Fruit fly (Drosophila melanogaster) whole organism, embryonic: Measurements from ENCODE around the gene CG3348.

ENCODE experiments used
- CG10209 ChIP-seq: fragments of 200-800 bp; sonication (Bioruptor generic); optimal IDR thresholded peaks from 3 replicates; lab custom pipeline; 2017; ENCODE audit warnings: missing biosample characterization, mild to moderate bottlenecking, missing genetic modification characterization, missing genetic modification reagents
- CG10321 ChIP-seq: fragments of 200-800 bp; sonication (Bioruptor generic); IDR thresholded peaks from 2 replicates; pipeline ENCODE4 v1.3.6; 2022; ENCODE audit warnings: missing biosample characterization, missing genetic modification characterization
- CG10565 ChIP-seq: fragments of 200-800 bp; sonication (Bioruptor generic); optimal IDR thresholded peaks from 3 replicates; lab custom pipeline; 2016; ENCODE audit warnings: missing biosample characterization, mild to moderate bottlenecking, missing genetic modification characterization
- CG10979 ChIP-seq: fragments of 200-800 bp; sonication (Bioruptor generic); optimal IDR thresholded peaks from 2 replicates; lab custom pipeline; 2018; ENCODE audit warnings: missing biosample characterization, mild to moderate bottlenecking, missing genetic modification characterization, moderate library complexity
- CG13424 ChIP-seq: fragments of 200-800 bp; sonication (Bioruptor generic); optimal IDR thresholded peaks from 2 replicates; lab custom pipeline; 2019; ENCODE audit warnings: missing biosample characterization, mild to moderate bottlenecking, missing genetic modification characterization, moderate library complexity
- CG13624 ChIP-seq: fragments of 200-800 bp; sonication (Bioruptor generic); optimal IDR thresholded peaks from 2 replicates; lab custom pipeline; 2016; ENCODE audit warnings: missing biosample characterization, missing genetic modification characterization
- CG13894 ChIP-seq: fragments of 200-800 bp; sonication (Bioruptor generic); optimal IDR thresholded peaks from 3 replicates; lab custom pipeline; 2018; ENCODE audit warnings: missing biosample characterization, mild to moderate bottlenecking, missing genetic modification characterization, moderate library complexity
- CG15011 ChIP-seq: fragments of 200-800 bp; sonication (Bioruptor generic); optimal IDR thresholded peaks from 3 replicates; lab custom pipeline; 2018; ENCODE audit warnings: missing biosample characterization, mild to moderate bottlenecking, missing genetic modification characterization
- CG15601 ChIP-seq: fragments of 200-800 bp; sonication (Bioruptor generic); optimal IDR thresholded peaks from 3 replicates; lab custom pipeline; 2019; ENCODE audit warnings: missing biosample characterization, mild to moderate bottlenecking, missing genetic modification characterization, moderate library complexity
- CG17186 ChIP-seq: fragments of 200-800 bp; sonication (Bioruptor generic); optimal IDR thresholded peaks from 3 replicates; lab custom pipeline; 2017; ENCODE audit warnings: missing biosample characterization, missing genetic modification reagents, missing genetic modification characterization
- CG18262 ChIP-seq: fragments of 200-800 bp; optimal IDR thresholded peaks from 3 replicates; lab custom pipeline; 2019; ENCODE audit warnings: missing biosample characterization, mild to moderate bottlenecking, missing genetic modification characterization, moderate library complexity
- CG30431 ChIP-seq: fragments of 200-800 bp; sonication (Bioruptor generic); optimal IDR thresholded peaks from 2 replicates; lab custom pipeline; 2017; ENCODE audit warnings: missing biosample characterization, missing genetic modification characterization
- CG31365 ChIP-seq: fragments of 200-800 bp; sonication (Bioruptor generic); optimal IDR thresholded peaks from 2 replicates; lab custom pipeline; 2018; ENCODE audit warnings: missing biosample characterization, mild to moderate bottlenecking, missing genetic modification characterization
- CG4328 ChIP-seq: fragments of 200-800 bp; sonication (Bioruptor generic); optimal IDR thresholded peaks from 3 replicates; lab custom pipeline; 2017; ENCODE audit warnings: missing biosample characterization, missing genetic modification reagents, missing genetic modification characterization
- CG5180 ChIP-seq: fragments of 200-800 bp; sonication (Bioruptor generic); optimal IDR thresholded peaks from 3 replicates; lab custom pipeline; 2017; ENCODE audit warnings: missing biosample characterization, missing genetic modification characterization, mild to moderate bottlenecking, moderate library complexity, missing genetic modification reagents
- CG5953 ChIP-seq: fragments of 200-800 bp; sonication (Bioruptor generic); IDR thresholded peaks from 2 replicates; pipeline ENCODE4 v1.3.6; 2022; ENCODE audit warnings: missing biosample characterization, missing genetic modification characterization
- CG6272 ChIP-seq: fragments of 200-800 bp; sonication (Bioruptor generic); IDR thresholded peaks from 2 replicates; pipeline ENCODE4 v1.3.6; 2022; ENCODE audit warnings: missing biosample characterization, missing genetic modification characterization
- CG7372 ChIP-seq: fragments of 200-800 bp; sonication (Bioruptor generic); IDR thresholded peaks from 2 replicates; pipeline ENCODE4 v1.3.6; 2022; ENCODE audit warnings: missing biosample characterization, missing genetic modification characterization
- CG8089 ChIP-seq: fragments of 200-800 bp; sonication (Bioruptor generic); optimal IDR thresholded peaks from 3 replicates; lab custom pipeline; 2016; ENCODE audit warnings: missing biosample characterization, missing genetic modification characterization
- CG9609 ChIP-seq: fragments of 200-800 bp; sonication (Bioruptor generic); optimal IDR thresholded peaks from 3 replicates; lab custom pipeline; 2016; ENCODE audit warnings: missing biosample characterization, missing genetic modification characterization
- CG9727 ChIP-seq: fragments of 200-800 bp; sonication (Bioruptor generic); optimal IDR thresholded peaks from 3 replicates; lab custom pipeline; 2017; ENCODE audit warnings: missing biosample characterization, mild to moderate bottlenecking, missing genetic modification characterization
- Dek ChIP-seq: fragments of 200-800 bp; sonication (Bioruptor generic); optimal IDR thresholded peaks from 3 replicates; lab custom pipeline; 2019; ENCODE audit warnings: missing biosample characterization, mild to moderate bottlenecking, missing genetic modification characterization, moderate library complexity
- Dll ChIP-seq: fragments of 200-800 bp; sonication (Bioruptor generic); IDR thresholded peaks from 4 replicates; pipeline ENCODE4 v1.3.6; 2022; ENCODE audit warnings: missing biosample characterization, missing genetic modification characterization; ENCODE audit not compliant: partially characterized antibody
- Elba2 ChIP-seq: fragments of 200-800 bp; sonication (Bioruptor generic); optimal IDR thresholded peaks from 3 replicates; lab custom pipeline; 2016; ENCODE audit warnings: missing biosample characterization, missing genetic modification characterization
- HLH4C ChIP-seq: fragments of 200-800 bp; sonication (Bioruptor generic); IDR thresholded peaks from 3 replicates; pipeline ENCODE4 v1.3.6; 2022; ENCODE audit warnings: missing biosample characterization, missing genetic modification characterization; ENCODE audit not compliant: partially characterized antibody
- HLHmδ ChIP-seq: fragments of 200-800 bp; sonication (Bioruptor generic); optimal IDR thresholded peaks from 2 replicates; lab custom pipeline; 2018; ENCODE audit warnings: missing biosample characterization, mild to moderate bottlenecking, missing genetic modification characterization, moderate library complexity
- NFAT ChIP-seq: fragments of 200-800 bp; sonication (Bioruptor generic); IDR thresholded peaks from 2 replicates; pipeline ENCODE4 v1.3.6; 2022; ENCODE audit warnings: missing biosample characterization, missing genetic modification characterization
- NK7.1 ChIP-seq: fragments of 200-800 bp; sonication (Bioruptor generic); optimal IDR thresholded peaks from 3 replicates; lab custom pipeline; 2016; ENCODE audit warnings: missing biosample characterization, missing genetic modification characterization
- Neu2 ChIP-seq: fragments of 200-800 bp; sonication (Bioruptor generic); optimal IDR thresholded peaks from 3 replicates; lab custom pipeline; 2016; ENCODE audit warnings: missing biosample characterization, missing genetic modification characterization, borderline replicate concordance
- Ptx1 ChIP-seq: fragments of 200-800 bp; sonication (Bioruptor generic); IDR thresholded peaks from 2 replicates; pipeline ENCODE4 v1.3.6; 2022; ENCODE audit warnings: missing biosample characterization, missing genetic modification characterization
- bowl ChIP-seq: fragments of 200-800 bp; sonication (Bioruptor generic); IDR thresholded peaks from 2 replicates; pipeline ENCODE4 v1.3.6; 2022; ENCODE audit warnings: missing biosample characterization, missing genetic modification characterization
- cg ChIP-seq: fragments of 200-800 bp; sonication (Bioruptor generic); optimal IDR thresholded peaks from 3 replicates; lab custom pipeline; 2019; ENCODE audit warnings: missing biosample characterization, mild to moderate bottlenecking, missing genetic modification characterization, moderate library complexity
- dimm ChIP-seq: fragments of 200-800 bp; sonication (Bioruptor generic); IDR thresholded peaks from 2 replicates; pipeline ENCODE4 v1.3.6; 2022; ENCODE audit warnings: missing biosample characterization, missing genetic modification characterization
- fd102C ChIP-seq: fragments of 200-800 bp; sonication (Bioruptor generic); optimal IDR thresholded peaks from 2 replicates; lab custom pipeline; 2018; ENCODE audit warnings: missing biosample characterization, mild to moderate bottlenecking, missing genetic modification characterization, moderate library complexity
- fu2 ChIP-seq: fragments of 200-800 bp; sonication (Bioruptor generic); optimal IDR thresholded peaks from 2 replicates; lab custom pipeline; 2016; ENCODE audit warnings: missing biosample characterization, missing genetic modification characterization
- gcm2 ChIP-seq: fragments of 200-800 bp; sonication (Bioruptor generic); optimal IDR thresholded peaks from 2 replicates; lab custom pipeline; 2016; ENCODE audit warnings: missing biosample characterization, missing genetic modification characterization
- hth ChIP-seq: fragments of >200 bp; optimal IDR thresholded peaks from 2 replicates; lab custom pipeline; 2017; ENCODE audit warnings: inconsistent platforms
- mirr ChIP-seq: fragments of 200-800 bp; sonication (Bioruptor generic); optimal IDR thresholded peaks from 3 replicates; lab custom pipeline; 2018; ENCODE audit warnings: missing biosample characterization, mild to moderate bottlenecking, missing genetic modification characterization
- odd ChIP-seq: fragments of 200-800 bp; sonication (Bioruptor generic); optimal IDR thresholded peaks from 2 replicates; lab custom pipeline; 2017; ENCODE audit warnings: missing biosample characterization, mild to moderate bottlenecking, missing genetic modification characterization
- p53 ChIP-seq: fragments of 200-800 bp; sonication (Bioruptor generic); optimal IDR thresholded peaks from 2 replicates; lab custom pipeline; 2016; ENCODE audit warnings: missing biosample characterization, missing genetic modification characterization
- pnt ChIP-seq: fragments of 200-800 bp; sonication (Bioruptor generic); optimal IDR thresholded peaks from 3 replicates; lab custom pipeline; 2016; ENCODE audit warnings: missing biosample characterization, missing genetic modification characterization
- pum ChIP-seq: fragments of 200-800 bp; sonication (Bioruptor generic); optimal IDR thresholded peaks from 2 replicates; lab custom pipeline; 2016; ENCODE audit warnings: missing biosample characterization, missing genetic modification characterization
- ro ChIP-seq: fragments of 200-800 bp; sonication (Bioruptor generic); IDR thresholded peaks from 2 replicates; pipeline ENCODE4 v1.3.6; 2022; ENCODE audit warnings: missing biosample characterization, missing genetic modification characterization
- sima ChIP-seq: fragments of 200-800 bp; sonication (Bioruptor generic); optimal IDR thresholded peaks from 2 replicates; lab custom pipeline; 2016; ENCODE audit warnings: missing biosample characterization, missing genetic modification characterization
- ssp ChIP-seq: fragments of 200-800 bp; sonication (Bioruptor generic); IDR thresholded peaks from 2 replicates; pipeline ENCODE4 v1.3.6; 2022; ENCODE audit warnings: missing biosample characterization, missing genetic modification characterization
- stwl ChIP-seq: fragments of 200-800 bp; sonication (Bioruptor generic); optimal IDR thresholded peaks from 3 replicates; lab custom pipeline; 2018; ENCODE audit warnings: missing biosample characterization, mild to moderate bottlenecking, missing genetic modification characterization, moderate library complexity
- trem ChIP-seq: fragments of 200-800 bp; optimal IDR thresholded peaks from 3 replicates; lab custom pipeline; 2019; ENCODE audit warnings: missing biosample characterization, mild to moderate bottlenecking, missing genetic modification characterization, moderate library complexity
- unc-4 ChIP-seq: fragments of 200-800 bp; sonication (Bioruptor generic); IDR thresholded peaks from 2 replicates; pipeline ENCODE4 v1.3.6; 2022; ENCODE audit warnings: missing biosample characterization, missing genetic modification characterization; ENCODE audit not compliant: partially characterized antibody

The CG3348 gene

dm6 chr3R:27288202-27289135 is 3.5 kb downstream of the CG3348 start, which contains the start of the genes bigmax and Hmu (continued):
- TF ChIP-seq CG31365 (tag; lab: Kevin White, UChicago) (peak; percentile 11), p53 (peak; percentile 60), CG30431 (GFP tag; lab: Kevin White, UChicago) (peak; percentile 65), Dek (tag; lab: Kevin White, UChicago) (peak; percentile 78), CG9609 (GFP tag; lab: Kevin White, UChicago) (peak; percentile 85), CG4328 (peak; percentile 1), CG17186 (GFP tag; lab: Kevin White, UChicago) (peak; percentile 64), gcm2 (peak; percentile 50), mirr (GFP tag; lab: Kevin White, UChicago) (peak; percentile 92), Elba2 (GFP tag; lab: Kevin White, UChicago) (no peak), dimm (GFP tag; lab: Robert Waterston, UW) (peak; percentile 15; the same call in 1 of the 2 replicates), Neu2 (GFP tag; lab: Kevin White, UChicago) (peak; percentile 39), CG13424 (tag; lab: Kevin White, UChicago) (peak; percentile 86), CG5953 (GFP tag; lab: Robert Waterston, UW) (no peak; the same call in 1 of the 2 replicates), fd102C (GFP tag; lab: Kevin White, UChicago) (no peak), pnt (GFP tag; lab: Kevin White, UChicago) (peak; percentile 86), CG10321 (no peak), Ptx1 (GFP tag; lab: Robert Waterston, UW) (peak; percentile 88), stwl (tag; lab: Kevin White, UChicago) (peak; percentile 80), CG13624 (GFP tag; lab: Kevin White, UChicago) (peak; percentile 97), ssp (GFP tag; lab: Robert Waterston, UW) (peak; percentile 81), unc-4 (peak; percentile 98), ro (GFP tag; lab: Robert Waterston, UW) (peak; percentile 53), CG18262 (tag; lab: Kevin White, UChicago) (peak; percentile 70), NFAT (GFP tag; lab: Robert Waterston, UW) (peak; percentile 88), pum (GFP tag; lab: Kevin White, UChicago) (peak; percentile 85), CG15011 (GFP tag; lab: Kevin White, UChicago) (peak; percentile 6), Dll (GFP tag; lab: Robert Waterston, UW) (peak; percentile 98), odd (GFP tag; lab: Kevin White, UChicago) (peak; percentile 36), sima (GFP tag; lab: Kevin White, UChicago) (no peak), CG10565 (GFP tag; lab: Kevin White, UChicago) (peak; percentile 36), HLHmδ (no peak), CG13894 (tag; lab: Kevin White, UChicago) (peak; percentile 90), CG9727 (peak; percentile 82), CG5180 (GFP tag; lab: Kevin White, UChicago) (no peak), cg (GFP tag; lab: Kevin White, UChicago) (no peak), HLH4C (peak; percentile 83), CG10209 (GFP tag; lab: Kevin White, UChicago) (peak; percentile 76), CG15601 (tag; lab: Kevin White, UChicago) (peak; percentile 86), CG10979 (peak; percentile 69), CG7372 (GFP tag; lab: Robert Waterston, UW) (peak; percentile 81), hth (lab: Kevin White, UChicago) (no peak), bowl (0 out of 2 replicates have a peak, but pooled peaks have one; percentile 20), NK7.1 (GFP tag; lab: Kevin White, UChicago) (peak; percentile 64), CG8089 (GFP tag; lab: Kevin White, UChicago) (peak; percentile 72), trem (tag; lab: Kevin White, UChicago) (peak; percentile 91), fu2 (GFP tag; lab: Kevin White, UChicago) (peak; percentile 87), CG6272 (GFP tag; lab: Robert Waterston, UW) (peak; percentile 80)
